Fruit fly (Drosophila melanogaster) whole organism, embryonic: Measurements from ENCODE around the gene mRpS2.

ENCODE experiments used
- Atf6 ChIP-seq: fragments of 200-800 bp; sonication (Bioruptor generic); IDR thresholded peaks from 2 replicates; pipeline ENCODE4 v1.3.6; 2022; ENCODE audit warnings: missing biosample characterization, missing genetic modification characterization
- CG10543 ChIP-seq: fragments of 200-800 bp; sonication (Bioruptor generic); optimal IDR thresholded peaks from 3 replicates; lab custom pipeline; 2017; ENCODE audit warnings: missing biosample characterization, mild to moderate bottlenecking, missing genetic modification characterization, moderate library complexity
- CG11456 ChIP-seq: fragments of 200-800 bp; sonication (Bioruptor generic); IDR thresholded peaks from 3 replicates; pipeline ENCODE4 v1.3.6; 2022; ENCODE audit warnings: missing biosample characterization, missing genetic modification characterization
- CG12299 ChIP-seq: fragments of 200-800 bp; sonication (Bioruptor generic); optimal IDR thresholded peaks from 2 replicates; lab custom pipeline; 2018; ENCODE audit warnings: missing biosample characterization, mild to moderate bottlenecking, missing genetic modification characterization
- CG12391 ChIP-seq: fragments of 200-800 bp; sonication (Bioruptor generic); optimal IDR thresholded peaks from 3 replicates; lab custom pipeline; 2018; ENCODE audit warnings: missing biosample characterization, mild to moderate bottlenecking, missing genetic modification characterization, moderate library complexity
- CG13424 ChIP-seq: fragments of 200-800 bp; sonication (Bioruptor generic); optimal IDR thresholded peaks from 2 replicates; lab custom pipeline; 2019; ENCODE audit warnings: missing biosample characterization, mild to moderate bottlenecking, missing genetic modification characterization, moderate library complexity
- CG14014 ChIP-seq: fragments of 200-800 bp; sonication (Bioruptor generic); IDR thresholded peaks from 2 replicates; pipeline ENCODE4 v1.3.6; 2022; ENCODE audit warnings: missing biosample characterization, missing genetic modification characterization
- CG14050 ChIP-seq: fragments of 200-800 bp; sonication (Bioruptor generic); IDR thresholded peaks from 3 replicates; pipeline ENCODE4 v1.3.6; 2022; ENCODE audit warnings: missing biosample characterization, missing genetic modification characterization
- CG14667 ChIP-seq: fragments of 200-800 bp; sonication (Bioruptor generic); IDR thresholded peaks from 2 replicates; pipeline ENCODE4 v1.3.6; 2022; ENCODE audit warnings: missing biosample characterization, missing genetic modification characterization
- CG1602 ChIP-seq: fragments of 200-800 bp; sonication (Bioruptor generic); optimal IDR thresholded peaks from 3 replicates; lab custom pipeline; 2016; ENCODE audit warnings: missing biosample characterization, missing genetic modification characterization
- CG17361 ChIP-seq: fragments of 200-800 bp; sonication (Bioruptor generic); IDR thresholded peaks from 3 replicates; pipeline ENCODE4 v1.3.6; 2022; ENCODE audit warnings: missing biosample characterization, missing genetic modification characterization
- CG18011 ChIP-seq: fragments of 200-800 bp; sonication (Bioruptor generic); optimal IDR thresholded peaks from 2 replicates; lab custom pipeline; 2017; ENCODE audit warnings: missing biosample characterization, missing genetic modification characterization, mild to moderate bottlenecking, moderate library complexity, missing genotype
- CG30431 ChIP-seq: fragments of 200-800 bp; sonication (Bioruptor generic); optimal IDR thresholded peaks from 2 replicates; lab custom pipeline; 2017; ENCODE audit warnings: missing biosample characterization, missing genetic modification characterization
- CG31365 ChIP-seq: fragments of 200-800 bp; sonication (Bioruptor generic); optimal IDR thresholded peaks from 2 replicates; lab custom pipeline; 2018; ENCODE audit warnings: missing biosample characterization, mild to moderate bottlenecking, missing genetic modification characterization
- CG32532 ChIP-seq: fragments of 200-800 bp; sonication (Bioruptor generic); IDR thresholded peaks from 2 replicates; pipeline ENCODE4 v1.3.6; 2022; ENCODE audit warnings: missing biosample characterization, missing genetic modification characterization
- CG6175 ChIP-seq: fragments of 200-800 bp; sonication (Bioruptor generic); IDR thresholded peaks from 3 replicates; pipeline ENCODE4 v1.3.6; 2022; ENCODE audit warnings: missing biosample characterization, missing genetic modification characterization
- CG6683 ChIP-seq: fragments of 200-800 bp; sonication (Bioruptor generic); optimal IDR thresholded peaks from 2 replicates; lab custom pipeline; 2017; ENCODE audit warnings: missing biosample characterization, mild to moderate bottlenecking, missing genetic modification characterization, missing genetic modification reagents
- CG7372 ChIP-seq: fragments of 200-800 bp; sonication (Bioruptor generic); IDR thresholded peaks from 2 replicates; pipeline ENCODE4 v1.3.6; 2022; ENCODE audit warnings: missing biosample characterization, missing genetic modification characterization
- CG7839 ChIP-seq: fragments of 200-800 bp; sonication (Bioruptor generic); optimal IDR thresholded peaks from 3 replicates; lab custom pipeline; 2018; ENCODE audit warnings: missing biosample characterization, mild to moderate bottlenecking, missing genetic modification characterization, moderate library complexity
- CG7987 ChIP-seq: fragments of 200-800 bp; sonication (Bioruptor generic); optimal IDR thresholded peaks from 2 replicates; lab custom pipeline; 2018; ENCODE audit warnings: missing biosample characterization, mild to moderate bottlenecking, missing genetic modification characterization, moderate library complexity
- CG8290 ChIP-seq, 3 experiments: fragments of 200-800 bp; sonication (Bioruptor generic); optimal IDR thresholded peaks; 2 replicates each; lab custom pipeline; 2016 to 2019; ENCODE audit warnings: missing biosample characterization in 3 of 3, missing genetic modification characterization in 3 of 3, mild to moderate bottlenecking in 2 of 3, moderate library complexity in 1 of 3
- CG9609 ChIP-seq: fragments of 200-800 bp; sonication (Bioruptor generic); optimal IDR thresholded peaks from 3 replicates; lab custom pipeline; 2016; ENCODE audit warnings: missing biosample characterization, missing genetic modification characterization
- CTCF ChIP-seq: fragments of 200-800 bp; sonication (Bioruptor generic); optimal IDR thresholded peaks from 2 replicates; lab custom pipeline; 2017; ENCODE audit warnings: missing biosample characterization, mild to moderate bottlenecking, missing genetic modification characterization, moderate library complexity
- D19B ChIP-seq: fragments of 200-800 bp; sonication (Bioruptor generic); optimal IDR thresholded peaks from 2 replicates; lab custom pipeline; 2017; ENCODE audit warnings: missing biosample characterization, mild to moderate bottlenecking, missing genetic modification characterization
- Eip74EF ChIP-seq, 2 experiments: fragments of 200-800 bp in 1 of 2; fragments of >200 bp in 1 of 2; sonication (Bioruptor generic) in 1 of 2; optimal IDR thresholded peaks; 2 replicates each; lab custom pipeline; 2017 to 2019; ENCODE audit warnings: missing biosample characterization in 2 of 2, missing genetic modification characterization in 2 of 2, mild to moderate bottlenecking in 1 of 2, moderate library complexity in 1 of 2
- H15 ChIP-seq: fragments of 200-800 bp; sonication (Bioruptor generic); IDR thresholded peaks from 3 replicates; pipeline ENCODE4 v1.3.6; 2022; ENCODE audit warnings: missing biosample characterization, missing genetic modification characterization
- Hand ChIP-seq: fragments of 200-800 bp; sonication (Bioruptor generic); optimal IDR thresholded peaks from 2 replicates; lab custom pipeline; 2017; ENCODE audit warnings: mild to moderate bottlenecking, missing biosample characterization, missing genetic modification reagents, missing genetic modification characterization
- Kr ChIP-seq: fragments of 200-800 bp; sonication (Bioruptor generic); optimal IDR thresholded peaks from 2 replicates; lab custom pipeline; 2017; ENCODE audit warnings: missing biosample characterization, mild to moderate bottlenecking, missing genetic modification characterization
- Mrtf ChIP-seq: fragments of 200-800 bp; sonication (Bioruptor generic); IDR thresholded peaks from 3 replicates; pipeline ENCODE4 v1.3.6; 2022; ENCODE audit warnings: missing biosample characterization, missing genetic modification characterization
- Poxn ChIP-seq: fragments of 200-800 bp; sonication (Bioruptor generic); IDR thresholded peaks from 2 replicates; pipeline ENCODE4 v1.3.6; 2022; ENCODE audit warnings: missing biosample characterization, missing genetic modification characterization
- Ptx1 ChIP-seq: fragments of 200-800 bp; sonication (Bioruptor generic); IDR thresholded peaks from 2 replicates; pipeline ENCODE4 v1.3.6; 2022; ENCODE audit warnings: missing biosample characterization, missing genetic modification characterization
- Sin3A ChIP-seq: fragments of >200 bp; optimal IDR thresholded peaks from 2 replicates; lab custom pipeline; 2018
- bab2 ChIP-seq: fragments of 200-800 bp; sonication (Bioruptor generic); optimal IDR thresholded peaks from 2 replicates; lab custom pipeline; 2016; ENCODE audit warnings: missing biosample characterization, missing genetic modification characterization
- btn ChIP-seq: fragments of 200-800 bp; sonication (Bioruptor generic); optimal IDR thresholded peaks from 2 replicates; lab custom pipeline; 2016; ENCODE audit warnings: missing biosample characterization, missing genetic modification characterization
- chinmo ChIP-seq: fragments of 200-800 bp; sonication (Bioruptor generic); IDR thresholded peaks from 4 replicates; pipeline ENCODE4 v1.3.6; 2022; ENCODE audit warnings: missing biosample characterization, missing genetic modification characterization; ENCODE audit not compliant: partially characterized antibody
- dmrt99B ChIP-seq: fragments of 200-800 bp; sonication (Bioruptor generic); optimal IDR thresholded peaks from 2 replicates; lab custom pipeline; 2018; ENCODE audit warnings: missing biosample characterization, mild to moderate bottlenecking, missing genetic modification characterization, moderate library complexity
- fd64A ChIP-seq: fragments of 200-800 bp; sonication (Bioruptor generic); optimal IDR thresholded peaks from 3 replicates; lab custom pipeline; 2018; ENCODE audit warnings: missing biosample characterization, mild to moderate bottlenecking, missing genetic modification characterization
- gem ChIP-seq: fragments of 200-800 bp; sonication (Bioruptor generic); optimal IDR thresholded peaks from 2 replicates; lab custom pipeline; 2019; ENCODE audit warnings: missing biosample characterization, mild to moderate bottlenecking, missing genetic modification characterization, moderate library complexity
- hth ChIP-seq: fragments of >200 bp; optimal IDR thresholded peaks from 2 replicates; lab custom pipeline; 2017; ENCODE audit warnings: inconsistent platforms
- maf-S ChIP-seq: fragments of 200-800 bp; sonication (Bioruptor generic); optimal IDR thresholded peaks from 2 replicates; lab custom pipeline; 2016; ENCODE audit warnings: missing biosample characterization, missing genetic modification characterization
- mam ChIP-seq: fragments of 200-800 bp; sonication (Bioruptor generic); optimal IDR thresholded peaks from 3 replicates; lab custom pipeline; 2016; ENCODE audit warnings: missing biosample characterization, missing genetic modification characterization
- pho ChIP-seq: fragments of 200-800 bp; sonication (Bioruptor generic); optimal IDR thresholded peaks from 2 replicates; lab custom pipeline; 2016; ENCODE audit warnings: missing biosample characterization, missing genetic modification characterization
- rib ChIP-seq: fragments of 200-800 bp; sonication (Bioruptor generic); IDR thresholded peaks from 2 replicates; pipeline ENCODE4 v1.3.6; 2022; ENCODE audit warnings: missing biosample characterization, missing genetic modification characterization
- ro ChIP-seq: fragments of 200-800 bp; sonication (Bioruptor generic); IDR thresholded peaks from 2 replicates; pipeline ENCODE4 v1.3.6; 2022; ENCODE audit warnings: missing biosample characterization, missing genetic modification characterization
- sens-2 ChIP-seq: fragments of 200-800 bp; sonication (Bioruptor generic); IDR thresholded peaks from 2 replicates; pipeline ENCODE4 v1.3.6; 2022; ENCODE audit warnings: missing biosample characterization, missing genetic modification characterization
- slbo ChIP-seq: fragments of 200-800 bp; sonication (Bioruptor generic); IDR thresholded peaks from 2 replicates; pipeline ENCODE4 v1.3.6; 2022; ENCODE audit warnings: missing biosample characterization, missing genetic modification characterization
- sqz ChIP-seq: fragments of 200-800 bp; sonication (Bioruptor generic); optimal IDR thresholded peaks from 3 replicates; lab custom pipeline; 2018; ENCODE audit warnings: missing biosample characterization, mild to moderate bottlenecking, missing genetic modification characterization
- tap ChIP-seq: fragments of 200-800 bp; optimal IDR thresholded peaks from 3 replicates; lab custom pipeline; 2019; ENCODE audit warnings: missing biosample characterization, mild to moderate bottlenecking, missing genetic modification characterization, moderate library complexity
- twi ChIP-seq: fragments of 200-800 bp; optimal IDR thresholded peaks from 2 replicates; lab custom pipeline; 2019; ENCODE audit warnings: missing biosample characterization, mild to moderate bottlenecking, missing genetic modification characterization, moderate library complexity
- vvl ChIP-seq: fragments of 200-800 bp; sonication (Bioruptor generic); IDR thresholded peaks from 2 replicates; pipeline ENCODE4 v1.3.6; 2022; ENCODE audit warnings: missing biosample characterization, missing genetic modification characterization

Gene mRpS2

dm6 chr2L:4820448-4821318 lies 29.5 kb downstream of the mRpS2 start (continued):
- TF ChIP-seq CG7372 (GFP tag; lab: Robert Waterston, UW) (peak; percentile 52), CG30431 (GFP tag; lab: Kevin White, UChicago) (peak; percentile 26), CG18011 (GFP tag; lab: Kevin White, UChicago) (no peak), H15 (GFP tag; lab: Robert Waterston, UW) (no peak), dmrt99B (tag; lab: Kevin White, UChicago) (no peak), maf-S (GFP tag; lab: Kevin White, UChicago) (no peak), CG9609 (no peak), Eip74EF (GFP tag; optimal IDR thresholded peaks at IDR 0.05; lab: Kevin White, UChicago) (no peak), Sin3A (lab: Kevin White, UChicago) (no peak), CG10543 (GFP tag; lab: Kevin White, UChicago) (peak; percentile 34), pho (GFP tag; lab: Kevin White, UChicago) (no peak), CG13424 (peak; percentile 42), CG6175 (no peak), mam (GFP tag; lab: Kevin White, UChicago) (peak; percentile 36), CG8290 (GFP tag; optimal IDR thresholded peaks at IDR 0.05; lab: Kevin White, UChicago) (no peak), CG8290 (tag; optimal IDR thresholded peaks at IDR 0.05; lab: Kevin White, UChicago) (peak; percentile 52 to 74), CG1602 (peak; percentile 58), CG11456 (0 out of 3 replicates have a peak, but pooled peaks have one; percentile 48), rib (no peak), Poxn (GFP tag; lab: Robert Waterston, UW) (no peak), CG7987 (GFP tag; lab: Kevin White, UChicago) (no peak), ro (no peak; the same call in 1 of the 2 replicates), Hand (GFP tag; lab: Kevin White, UChicago) (no peak), CG7839 (tag; lab: Kevin White, UChicago) (peak; percentile 49), CG32532 (GFP tag; lab: Robert Waterston, UW) (no peak), CG12391 (tag; lab: Kevin White, UChicago) (peak; percentile 61), sens-2 (GFP tag; lab: Robert Waterston, UW) (no peak), CTCF (GFP tag; lab: Kevin White, UChicago) (no peak), Kr (GFP tag; lab: Kevin White, UChicago) (peak; percentile 11), CG14050 (GFP tag; lab: Robert Waterston, UW) (no peak; the same call in 2 of the 3 replicates), D19B (GFP tag; lab: Kevin White, UChicago) (no peak), chinmo (GFP tag; lab: Robert Waterston, UW) (0 out of 4 replicates have a peak, but pooled peaks have one; percentile 38), gem (tag; lab: Kevin White, UChicago) (peak; percentile 63), CG14667 (no peak), Ptx1 (GFP tag; lab: Robert Waterston, UW) (peak; percentile 43), slbo (GFP tag; lab: Robert Waterston, UW) (peak; percentile 65), Atf6 (GFP tag; lab: Robert Waterston, UW) (no peak), vvl (GFP tag; lab: Robert Waterston, UW) (no peak; the same call in 1 of the 2 replicates), tap (tag; lab: Kevin White, UChicago) (peak; percentile 30), CG14014 (GFP tag; lab: Robert Waterston, UW) (no peak), btn (GFP tag; lab: Kevin White, UChicago) (no peak), CG31365 (no peak), bab2 (no peak), CG6683 (GFP tag; lab: Kevin White, UChicago) (no peak), hth (lab: Kevin White, UChicago) (no peak), CG17361 (GFP tag; lab: Robert Waterston, UW) (no peak; the same call in 2 of the 3 replicates), sqz (no peak), Mrtf (GFP tag; lab: Robert Waterston, UW) (no peak), twi (tag; lab: Kevin White, UChicago) (no peak), CG12299 (no peak), fd64A (GFP tag; lab: Kevin White, UChicago) (peak; percentile 17)
